Fruit fly (Drosophila melanogaster): ENCODE measurements around the gene CG11843.

- TF ChIP-seq cyc (GFP tag; optimal IDR thresholded peaks at IDR 0.05) (peak; percentile 85), CG31627 (GFP tag; optimal IDR thresholded peaks at IDR 0.05) (peak; percentile 88), Sox102F (GFP tag; optimal IDR thresholded peaks at IDR 0.05) (peak; percentile 89), net (GFP tag; optimal IDR thresholded peaks at IDR 0.05) (peak; percentile 68), spab (GFP tag; optimal IDR thresholded peaks at IDR 0.05) (peak; percentile 83)
These were observed 41.9 kb downstream of the CG11843 start for dm6 chr3R:29096009-29096443.
